Worm (Caenorhabditis elegans): ENCODE data around the gene Y56A3A.31.

DNA sequence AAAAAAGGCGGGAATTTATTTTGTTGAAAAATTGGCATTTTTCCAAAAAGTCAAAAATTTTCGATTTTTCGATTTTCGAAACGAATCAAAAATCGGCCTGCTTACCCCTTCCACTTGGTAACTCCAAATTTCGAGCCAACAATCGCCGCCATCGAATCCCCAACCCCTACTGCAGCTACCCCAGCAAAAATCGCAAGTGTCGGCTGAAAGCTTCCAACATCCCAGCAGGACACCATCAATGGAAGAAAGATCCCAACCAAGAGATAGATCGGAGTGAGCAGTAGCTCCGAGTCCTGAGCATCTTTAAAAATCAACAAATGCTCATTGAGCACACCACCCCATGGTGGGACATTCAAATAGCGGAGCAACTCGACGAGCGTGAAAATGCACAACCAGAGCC, 43.4 kb upstream of the Y56A3A.31 start:
- TF ChIP-seq ama-1 (optimal IDR thresholded peaks at IDR 0.05) (no peak), elt-2 (tag; optimal IDR thresholded peaks at IDR 0.05) (no peak), hlh-30 (tag; optimal IDR thresholded peaks at IDR 0.05; ENCODE audit: insufficient read depth) (no peak), ahr-1 (tag; optimal IDR thresholded peaks at IDR 0.05) (no peak), pqm-1 (tag; optimal IDR thresholded peaks at IDR 0.05) (no peak), unc-86 (tag; optimal IDR thresholded peaks at IDR 0.05) (no peak), ceh-48 (tag; optimal IDR thresholded peaks at IDR 0.05) (no peak), zip-5 (tag; optimal IDR thresholded peaks at IDR 0.05) (no peak)

All from whole organism, late embryonic.